Worm (Caenorhabditis elegans) whole organism, L1 larva: ENCODE data around the gene F47B8.10.

ENCODE experiments used
- C34B4.2 ChIP-seq: sonication (generic microtip); optimal IDR thresholded peaks from 2 replicates; lab custom pipeline; 2017; ENCODE audit warnings: mild to moderate bottlenecking, missing genetic modification characterization, missing compliant biosample characterization
- F16B12.6 ChIP-seq: fragments of 150-350 bp; optimal IDR thresholded peaks from 2 replicates; lab custom pipeline; 2014; ENCODE audit warnings: missing biosample characterization, missing genetic modification characterization
- ceh-63 ChIP-seq: fragments of 200-800 bp; sonication (Bioruptor generic); optimal IDR thresholded peaks from 2 replicates; lab custom pipeline; 2018; ENCODE audit warnings: mild to moderate bottlenecking, missing genetic modification characterization, missing compliant biosample characterization
- ceh-8 ChIP-seq: fragments of 200-800 bp; sonication (Bioruptor generic); optimal IDR thresholded peaks from 2 replicates; lab custom pipeline; 2018; ENCODE audit warnings: mild to moderate bottlenecking, missing genetic modification characterization, moderate library complexity, missing compliant biosample characterization
- ceh-90 ChIP-seq: sonication (generic microtip); optimal IDR thresholded peaks from 2 replicates; lab custom pipeline; 2016; ENCODE audit warnings: missing genetic modification characterization, missing compliant biosample characterization
- dpl-1 ChIP-seq, 3 experiments: fragments of 150-350 bp in 2 of 3; sonication (generic microtip) in 1 of 3; optimal IDR thresholded peaks; 2 replicates each; lab custom pipeline; 2014 to 2017; ENCODE audit warnings: missing biosample characterization in 3 of 3, missing genetic modification characterization in 3 of 3, missing genetic modification reagents in 3 of 3
- efl-1 ChIP-seq, 4 experiments: fragments of 150-350 bp; optimal IDR thresholded peaks in 3 of 4; peaks in 1 of 4; 1 replicate in 1 of 4; 2 replicates in 3 of 4; lab custom pipeline; 2014; ENCODE audit warnings: missing biosample characterization in 2 of 4, missing genetic modification characterization in 2 of 4, missing genetic modification reagents in 2 of 4
- egl-13 ChIP-seq: sonication (generic microtip); optimal IDR thresholded peaks from 2 replicates; lab custom pipeline; 2016; ENCODE audit warnings: missing genotype, missing genetic modification reagents, missing genetic modification characterization, missing compliant biosample characterization
- elt-2 ChIP-seq: sonication (generic microtip); optimal IDR thresholded peaks from 2 replicates; lab custom pipeline; 2016; ENCODE audit warnings: missing genetic modification characterization, mild to moderate bottlenecking, inconsistent platforms, missing compliant biosample characterization, missing genetic modification reagents
- ets-5 ChIP-seq: fragments of 200-800 bp; sonication (Bioruptor generic); IDR thresholded peaks from 2 replicates; pipeline ENCODE4 v1.3.6; 2022; ENCODE audit warnings: missing genetic modification characterization, missing compliant biosample characterization
- grh-1 ChIP-seq: fragments of 200-800 bp; sonication (Bioruptor generic); IDR thresholded peaks from 2 replicates; pipeline ENCODE4 v1.3.6; 2022; ENCODE audit warnings: missing genetic modification reagents, missing genetic modification characterization, missing compliant biosample characterization
- hlh-4 ChIP-seq: sonication (generic microtip); optimal IDR thresholded peaks from 2 replicates; lab custom pipeline; 2016; ENCODE audit warnings: mild to moderate bottlenecking, missing genetic modification characterization, missing compliant biosample characterization
- isw-1 ChIP-seq: fragments of 200-800 bp; sonication (Bioruptor generic); IDR thresholded peaks from 2 replicates; pipeline ENCODE4 v1.3.6; 2022; ENCODE audit warnings: missing genetic modification characterization, missing compliant biosample characterization
- lin-13 ChIP-seq: fragments of 150-350 bp; optimal IDR thresholded peaks from 2 replicates; lab custom pipeline; 2014; ENCODE audit warnings: missing biosample characterization, missing genetic modification reagents, missing genetic modification characterization
- lin-14 ChIP-seq: fragments of 200-800 bp; sonication (Bioruptor generic); optimal IDR thresholded peaks from 2 replicates; lab custom pipeline; 2018; ENCODE audit warnings: mild to moderate bottlenecking, missing genetic modification characterization, moderate library complexity, missing compliant biosample characterization
- lin-15B ChIP-seq: fragments of 150-350 bp; sonication (generic microtip); optimal IDR thresholded peaks from 3 replicates; lab custom pipeline; 2014; ENCODE audit warnings: missing biosample characterization, missing genetic modification characterization
- lin-35 ChIP-seq, 2 experiments: fragments of 150-350 bp; optimal IDR thresholded peaks; 2 replicates each; lab custom pipeline; 2014; ENCODE audit warnings: missing biosample characterization in 2 of 2, missing genetic modification characterization in 2 of 2, missing genetic modification reagents in 2 of 2
- mdl-1 ChIP-seq, 2 experiments: fragments of 150-350 bp; optimal IDR thresholded peaks; 2 replicates each; lab custom pipeline; 2014 to 2017; ENCODE audit warnings: missing biosample characterization in 2 of 2, missing genetic modification characterization in 2 of 2, inconsistent platforms in 1 of 2
- mef-2 ChIP-seq: fragments of 150-350 bp; optimal IDR thresholded peaks from 2 replicates; lab custom pipeline; 2014; ENCODE audit warnings: missing biosample characterization, missing genetic modification characterization
- mep-1 ChIP-seq: fragments of 150-350 bp; optimal IDR thresholded peaks from 2 replicates; lab custom pipeline; 2014; ENCODE audit warnings: missing biosample characterization, missing genetic modification characterization
- nhr-28 ChIP-seq: fragments of 150-350 bp; optimal IDR thresholded peaks from 2 replicates; lab custom pipeline; 2014; ENCODE audit warnings: missing biosample characterization, missing genetic modification characterization
- nhr-71 ChIP-seq: sonication (generic microtip); optimal IDR thresholded peaks from 2 replicates; lab custom pipeline; 2016; ENCODE audit warnings: mild to moderate bottlenecking, missing genetic modification characterization, moderate library complexity, missing compliant biosample characterization
- nhr-76 ChIP-seq: sonication (generic microtip); optimal IDR thresholded peaks from 2 replicates; lab custom pipeline; 2017; ENCODE audit warnings: missing biosample characterization, missing genetic modification characterization
- nhr-84 ChIP-seq: sonication (generic microtip); optimal IDR thresholded peaks from 2 replicates; lab custom pipeline; 2017; ENCODE audit warnings: missing biosample characterization, missing genetic modification characterization
- nhr-90 ChIP-seq: sonication (generic microtip); optimal IDR thresholded peaks from 2 replicates; lab custom pipeline; 2016; ENCODE audit warnings: mild to moderate bottlenecking, missing genetic modification characterization, missing compliant biosample characterization; ENCODE audit not compliant: poor library complexity
- pqm-1 ChIP-seq: sonication (generic microtip); optimal IDR thresholded peaks from 3 replicates; lab custom pipeline; 2017; ENCODE audit warnings: missing biosample characterization, missing genetic modification characterization
- unc-98 ChIP-seq: fragments of 200-800 bp; sonication (Bioruptor generic); IDR thresholded peaks from 2 replicates; pipeline ENCODE4 v1.3.6; 2022; ENCODE audit warnings: missing genetic modification characterization, missing compliant biosample characterization
- zag-1 ChIP-seq: fragments of 150-350 bp; optimal IDR thresholded peaks from 2 replicates; lab custom pipeline; 2014; ENCODE audit warnings: missing biosample characterization, missing genetic modification characterization
- ztf-11 ChIP-seq, 2 experiments: sonication (generic microtip); optimal IDR thresholded peaks; 2 replicates each; lab custom pipeline; 2016 to 2017; ENCODE audit warnings: missing genetic modification characterization in 2 of 2, missing biosample characterization in 1 of 2, missing compliant biosample characterization in 1 of 2

The F47B8.10 gene

DNA sequence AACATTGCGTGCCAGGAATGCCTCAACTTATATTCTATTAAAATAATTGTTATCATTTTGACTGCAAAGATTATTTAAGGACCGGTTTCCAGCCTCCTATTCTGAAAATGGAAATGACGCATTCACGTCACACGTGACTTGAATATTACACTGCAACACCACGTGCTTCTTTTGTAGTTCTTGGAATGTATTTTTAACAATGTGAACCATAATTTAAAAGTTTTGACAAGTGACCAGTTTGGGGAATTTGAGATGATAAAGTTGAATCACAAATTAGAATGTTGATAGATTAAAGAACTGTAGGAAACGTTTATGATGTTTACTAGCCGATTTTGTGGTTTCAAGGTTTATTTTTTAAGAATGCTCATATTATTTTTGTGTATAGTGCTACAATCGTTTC is at the start of gene F47B8.10:
F47B8.10 (plus strand) TSS at position 301 of the 400 bp plus-strand sequence.
- TF ChIP-seq efl-1 (optimal IDR thresholded peaks at IDR 0.05; lab: Kevin White, UChicago) (no peak), efl-1 (GFP tag; optimal IDR thresholded peaks at IDR 0.05 in 1 of 2; lab: Kevin White, UChicago) (peak in 1 of 2 experiments; percentile 14), lin-35 (GFP tag; optimal IDR thresholded peaks at IDR 0.05; lab: Kevin White, UChicago) (peak in 1 of 2 experiments; percentile 34), zag-1 (tag; lab: Kevin White, UChicago) (no peak)

- TF ChIP-seq mep-1 (tag; lab: Kevin White, UChicago) (no peak), nhr-28 (tag; lab: Kevin White, UChicago) (no peak), nhr-90 (no peak), hlh-4 (tag; lab: Kevin White, UChicago) (no peak), mdl-1 (tag; optimal IDR thresholded peaks at IDR 0.05; lab: Kevin White, UChicago) (no peak), mef-2 (tag; lab: Kevin White, UChicago) (no peak), isw-1 (GFP tag; lab: Robert Waterston, UW) (no peak), efl-1 (optimal IDR thresholded peaks at IDR 0.05; lab: Kevin White, UChicago) (no peak), efl-1 (GFP tag; optimal IDR thresholded peaks at IDR 0.05 in 1 of 2; lab: Kevin White, UChicago) (no peak), ets-5 (no peak), F16B12.6 (no peak), nhr-71 (tag; lab: Kevin White, UChicago) (no peak), ceh-90 (tag; lab: Kevin White, UChicago) (no peak), lin-13 (GFP tag; lab: Kevin White, UChicago) (no peak)
Observed at ce11 chrV:14293667-14294194, 48.0 kb upstream of the F47B8.10 start, which contains the start of gene F14D7.2. Gene F14D7.2, minus strand, starts transcription at chrV:14293717.

- TF ChIP-seq egl-13 (tag; lab: Kevin White, UChicago), result no peak
- TF ChIP-seq ceh-90 (tag; lab: Kevin White, UChicago), result no peak
- TF ChIP-seq nhr-76, result no peak
- no peak for TF ChIP-seq nhr-84 (tag; lab: Kevin White, UChicago)
- TF ChIP-seq ceh-63, result no peak
- TF ChIP-seq lin-14, result no peak
- no peak for TF ChIP-seq dpl-1 (GFP tag; optimal IDR thresholded peaks at IDR 0.05; lab: Kevin White, UChicago)
- no peak for TF ChIP-seq lin-15B (tag; lab: Kevin White, UChicago)
- TF ChIP-seq elt-2 (tag; lab: Kevin White, UChicago), result no peak
- no peak for TF ChIP-seq pqm-1 (tag; lab: Kevin White, UChicago)
Observed at ce11 chrV:14294396-14294795, 47.4 kb upstream of the F47B8.10 start, which contains the start of gene F14D7.9. Gene F14D7.9, plus strand, starts transcription at chrV:14294696.

- TF ChIP-seq grh-1 (GFP tag; lab: Robert Waterston, UW) (no peak), ztf-11 (tag; optimal IDR thresholded peaks at IDR 0.05; lab: Kevin White, UChicago) (no peak), unc-98 (GFP tag; lab: Robert Waterston, UW) (no peak)
Observed at ce11 chrV:14296499-14296898, 45.3 kb upstream of the F47B8.10 start, which contains the start of gene F14D7.3. Gene F14D7.3, plus strand, starts transcription at chrV:14296799.

- TF ChIP-seq efl-1 (optimal IDR thresholded peaks at IDR 0.05; lab: Kevin White, UChicago) (no peak), efl-1 (GFP tag; optimal IDR thresholded peaks at IDR 0.05 in 1 of 2; lab: Kevin White, UChicago) (peak in 1 of 2 experiments; percentile 49), C34B4.2 (tag; lab: Kevin White, UChicago) (no peak)
Observed at ce11 chrV:14299569-14300064, 42.2 kb upstream of the F47B8.10 start, which contains the start of the genes spig-3 and F14D7.12. Gene spig-3, minus strand, starts transcription at chrV:14299669. Gene F14D7.12, plus strand, starts transcription at chrV:14300014.

DNA sequence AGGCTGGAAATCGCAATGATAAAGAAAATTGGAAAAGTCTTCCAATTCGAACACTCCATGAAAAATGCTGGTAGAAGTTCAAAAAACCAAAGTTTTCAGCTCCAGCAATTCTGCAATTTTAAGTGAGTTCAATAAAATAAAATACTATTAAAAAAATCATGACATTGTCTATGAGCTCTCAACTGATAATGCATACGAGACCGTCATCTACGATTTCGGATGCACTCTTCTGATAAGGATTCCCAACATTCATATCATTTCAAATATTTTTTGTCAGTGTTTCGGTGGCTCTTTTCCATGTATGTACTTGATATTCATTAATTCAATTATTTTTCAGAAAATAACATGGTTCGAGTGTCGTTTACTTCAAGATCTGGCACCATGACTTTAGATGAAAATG is 40.7 kb upstream of the F47B8.10 start, which contains the start of gene F14D7.6:
F14D7.6 (plus strand) TSS at position 338 of the 400 bp plus-strand sequence.
- TF ChIP-seq elt-2 (tag; lab: Kevin White, UChicago) (peak; percentile 4), ceh-8 (GFP tag; lab: Kevin White, UChicago) (no peak)
